Worm (Caenorhabditis elegans): Measurements from ENCODE around the gene rft-1.

DNA sequence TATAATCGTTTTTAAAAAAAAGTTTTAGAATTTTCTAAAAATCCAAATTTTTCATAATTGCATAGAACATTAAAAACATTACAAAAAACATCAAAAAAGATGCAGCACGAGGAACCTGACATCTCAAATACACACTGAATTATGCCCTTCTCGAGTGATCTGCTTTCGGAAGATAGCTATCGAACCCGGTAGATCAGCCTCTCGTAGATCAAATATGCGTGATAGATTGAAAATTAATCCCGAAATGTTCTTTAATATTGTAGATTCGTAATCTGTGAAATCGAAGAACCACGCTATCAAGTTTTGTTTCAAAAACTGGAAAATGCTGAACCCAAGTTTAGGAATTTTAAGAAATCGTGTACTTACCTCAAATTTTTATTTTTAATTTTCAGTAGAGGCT, 38.8 kb upstream of the rft-1 start:
- TF ChIP-seq zag-1 (tag; optimal IDR thresholded peaks at IDR 0.05) (no peak), F16B12.6 (tag; optimal IDR thresholded peaks at IDR 0.05) (no peak), lin-15B (tag; optimal IDR thresholded peaks at IDR 0.05) (no peak), elt-3 (tag; optimal IDR thresholded peaks at IDR 0.05) (no peak), sox-4 (tag; optimal IDR thresholded peaks at IDR 0.05) (no peak)
